Fruit fly (Drosophila melanogaster): ENCODE data around the gene Xrcc2.

Gene Xrcc2

DNA sequence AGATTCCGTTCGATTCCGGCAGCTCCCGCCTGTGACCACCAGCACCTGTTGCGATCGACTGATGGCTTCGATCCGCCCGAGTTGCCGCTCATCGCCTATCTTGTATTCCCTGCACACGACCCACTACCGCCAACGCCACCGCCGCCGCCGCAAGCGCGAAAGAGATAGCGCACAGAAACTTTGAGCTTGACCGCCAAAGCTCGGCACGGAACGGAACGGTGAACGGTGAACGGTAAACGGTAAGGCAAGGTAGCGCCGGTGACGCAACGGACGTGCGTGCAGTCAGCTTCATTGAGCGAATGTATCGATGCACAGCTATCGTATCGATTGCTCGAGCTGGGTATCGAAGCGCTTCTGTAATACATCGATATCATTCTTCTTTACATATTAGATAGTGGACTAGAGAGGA lies 12.3 kb downstream of the Xrcc2 start, which contains the start of gene Ggt-1:
TSS of gene Ggt-1 (minus strand) at position 251 of the 409 bp plus-strand sequence.
- TF ChIP-seq CG15710 (tag; optimal IDR thresholded peaks at IDR 0.05) (no peak), CG13204 (GFP tag; optimal IDR thresholded peaks at IDR 0.05) (peak; percentile 82), gl (tag; optimal IDR thresholded peaks at IDR 0.05) (no peak), CG8301 (tag; optimal IDR thresholded peaks at IDR 0.05) (no peak), EcR (GFP tag; optimal IDR thresholded peaks at IDR 0.05) (no peak), Pif1B (GFP tag; optimal IDR thresholded peaks at IDR 0.05) (no peak), CG14655 (GFP tag; optimal IDR thresholded peaks at IDR 0.05) (no peak), D1 (tag; optimal IDR thresholded peaks at IDR 0.05) (no peak), CG10348 (GFP tag; IDR thresholded peaks at IDR 0.05) (no peak), CG4496 (GFP tag; IDR thresholded peaks at IDR 0.05) (peak; percentile 39; the same call in 1 of the 3 replicates), CG9948 (tag; optimal IDR thresholded peaks at IDR 0.05) (no peak), Ets98B (GFP tag; IDR thresholded peaks at IDR 0.05) (no peak)

DNA sequence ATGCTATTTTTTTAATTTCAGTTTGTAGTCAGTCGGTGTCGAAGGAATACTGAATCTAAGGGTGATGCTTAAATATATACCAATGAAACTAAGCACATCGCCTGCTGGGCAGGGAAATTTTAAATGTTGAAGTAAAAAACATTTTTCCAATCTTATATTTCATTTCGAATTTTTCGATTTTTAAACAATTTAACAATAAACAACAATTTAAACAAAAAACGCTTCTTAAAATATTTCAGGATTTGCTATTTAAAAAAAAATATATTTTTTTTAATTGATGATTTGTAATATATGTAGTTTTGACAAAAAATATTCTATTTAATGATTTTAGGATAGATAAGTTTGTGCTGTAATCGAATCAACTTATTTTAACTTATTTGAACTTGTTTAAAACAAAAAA lies 14.8 kb downstream of the Xrcc2 start, which contains the start of gene CG6470:
TSS of gene CG6470 (minus strand) at position 101 of the 400 bp plus-strand sequence.
- TF ChIP-seq CG15710 (tag; optimal IDR thresholded peaks at IDR 0.05), result no peak
- no peak for TF ChIP-seq CG12605 (GFP tag; IDR thresholded peaks at IDR 0.05)
- TF ChIP-seq CG4496 (GFP tag; IDR thresholded peaks at IDR 0.05), result no peak
- no peak for TF ChIP-seq CG8159 (tag; optimal IDR thresholded peaks at IDR 0.05)
- TF ChIP-seq Ets98B (GFP tag; IDR thresholded peaks at IDR 0.05), result no peak
- TF ChIP-seq fd96Ca (GFP tag; IDR thresholded peaks at IDR 0.05), result no peak
- TF ChIP-seq Pif1B (GFP tag; optimal IDR thresholded peaks at IDR 0.05), result no peak
- TF ChIP-seq CG9948 (tag; optimal IDR thresholded peaks at IDR 0.05), result no peak
- TF ChIP-seq CG17806 (tag; optimal IDR thresholded peaks at IDR 0.05), result no peak
- no peak for TF ChIP-seq Snoo (tag; optimal IDR thresholded peaks at IDR 0.05)
- TF ChIP-seq CG8301 (tag; optimal IDR thresholded peaks at IDR 0.05), result no peak
- TF ChIP-seq gl (tag; optimal IDR thresholded peaks at IDR 0.05), result no peak
- TF ChIP-seq CG32121 (GFP tag; IDR thresholded peaks at IDR 0.05), result no peak
- TF ChIP-seq rn (GFP tag; IDR thresholded peaks at IDR 0.05), result no peak
- no peak for TF ChIP-seq EcR (GFP tag; optimal IDR thresholded peaks at IDR 0.05)
- no peak for TF ChIP-seq CG10348 (GFP tag; IDR thresholded peaks at IDR 0.05)
- no peak for TF ChIP-seq Pif1A (GFP tag; optimal IDR thresholded peaks at IDR 0.05)
- TF ChIP-seq CG34367 (tag; optimal IDR thresholded peaks at IDR 0.05), result no peak

DNA sequence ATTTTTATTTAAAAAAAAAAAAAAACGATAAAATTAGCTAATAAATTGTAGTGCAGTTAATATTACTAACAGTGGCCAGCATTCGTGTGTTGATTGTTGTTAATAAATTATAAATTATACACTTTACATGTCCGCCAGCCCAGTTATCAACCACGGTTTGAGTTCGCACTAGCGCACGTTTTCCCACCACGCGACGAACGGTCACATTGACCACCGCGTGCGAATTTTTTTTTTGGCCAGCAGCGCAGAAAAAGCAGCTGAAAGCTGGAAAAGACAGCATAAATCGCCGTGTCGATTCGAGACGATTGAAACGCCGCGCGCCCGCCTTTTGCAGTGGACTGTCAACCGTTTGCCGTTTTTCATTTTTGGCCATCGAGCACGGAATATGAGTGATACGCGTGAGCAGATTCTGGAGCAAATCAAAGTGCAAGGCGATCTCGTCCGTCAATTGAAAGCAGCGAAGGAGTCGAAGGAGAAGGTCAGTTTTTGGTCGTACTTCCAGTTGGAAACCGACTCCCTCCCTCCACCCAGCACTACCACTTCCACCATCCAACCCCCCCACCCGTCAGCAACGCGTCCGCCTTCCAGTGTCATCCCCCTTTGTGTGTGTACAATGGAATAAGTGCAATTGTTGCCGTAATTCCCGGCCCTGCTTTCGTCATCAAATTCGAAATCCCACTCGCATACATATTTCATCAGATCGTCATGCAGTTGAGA lies 15.4 kb downstream of the Xrcc2 start, which contains the start of the genes Bx and HisRS:
TSS of gene Bx (plus strand) at position 224 of the 717 bp plus-strand sequence.
TSS of gene HisRS (plus strand) at position 224 of the 717 bp plus-strand sequence.
- no peak for TF ChIP-seq Ets98B (GFP tag; IDR thresholded peaks at IDR 0.05)
- TF ChIP-seq CG32121 (GFP tag; IDR thresholded peaks at IDR 0.05), result no peak
- peak; percentile 9; the same call in 2 of the 3 replicates for TF ChIP-seq CG4496 (GFP tag; IDR thresholded peaks at IDR 0.05)
- peak; percentile 31 for TF ChIP-seq EcR (GFP tag; optimal IDR thresholded peaks at IDR 0.05)

DNA sequence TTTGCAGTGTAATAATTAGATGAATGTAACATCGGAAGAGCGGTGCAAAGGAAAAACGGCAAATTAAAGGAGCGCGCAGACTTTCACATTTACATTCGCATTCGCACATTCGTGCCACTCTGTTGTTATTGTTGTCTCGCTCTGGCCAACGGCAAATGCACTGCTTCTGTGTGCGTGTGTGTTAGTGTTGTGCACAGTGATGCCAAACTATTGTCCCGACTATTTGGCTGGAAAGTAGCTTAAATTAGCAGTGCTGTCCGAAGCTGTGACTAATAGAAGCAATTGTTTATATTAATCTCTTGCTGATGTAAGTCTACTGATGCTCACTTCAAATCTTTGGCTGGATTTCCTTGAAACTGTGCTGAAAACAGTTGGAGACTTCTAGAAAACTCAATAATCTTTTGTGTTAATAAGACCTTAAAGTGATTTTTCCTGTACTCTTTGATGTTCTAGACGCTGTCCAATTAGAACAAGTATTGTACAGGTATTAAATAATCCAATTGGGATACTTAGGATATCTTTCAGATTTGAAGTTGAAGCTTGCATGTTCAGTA lies 16.1 kb downstream of the Xrcc2 start:
- no peak for TF ChIP-seq EcR (GFP tag; optimal IDR thresholded peaks at IDR 0.05)
- TF ChIP-seq fd96Ca (GFP tag; IDR thresholded peaks at IDR 0.05), result 0 out of 3 replicates have a peak, but pooled peaks have one; percentile 42
- TF ChIP-seq D1 (tag; optimal IDR thresholded peaks at IDR 0.05), result no peak
- TF ChIP-seq CG4496 (GFP tag; IDR thresholded peaks at IDR 0.05), result peak; percentile 68
- TF ChIP-seq gl (tag; optimal IDR thresholded peaks at IDR 0.05), result no peak
- no peak for TF ChIP-seq CG32121 (GFP tag; IDR thresholded peaks at IDR 0.05)
- TF ChIP-seq CG17806 (tag; optimal IDR thresholded peaks at IDR 0.05), result no peak
- peak; percentile 21 for TF ChIP-seq CG8159 (tag; optimal IDR thresholded peaks at IDR 0.05)
- peak; percentile 15; the same call in 1 of the 2 replicates for TF ChIP-seq CG12605 (GFP tag; IDR thresholded peaks at IDR 0.05)
- no peak for TF ChIP-seq CG13204 (GFP tag; optimal IDR thresholded peaks at IDR 0.05)
- no peak for TF ChIP-seq CG10348 (GFP tag; IDR thresholded peaks at IDR 0.05)
- TF ChIP-seq Pif1B (GFP tag; optimal IDR thresholded peaks at IDR 0.05), result no peak
- TF ChIP-seq rn (GFP tag; IDR thresholded peaks at IDR 0.05), result no peak
- no peak for TF ChIP-seq Pif1A (GFP tag; optimal IDR thresholded peaks at IDR 0.05)
- no peak for TF ChIP-seq CG9948 (tag; optimal IDR thresholded peaks at IDR 0.05)
- peak; percentile 9 for TF ChIP-seq CG14655 (GFP tag; optimal IDR thresholded peaks at IDR 0.05)
- no peak for TF ChIP-seq Snoo (tag; optimal IDR thresholded peaks at IDR 0.05)
- TF ChIP-seq CG15710 (tag; optimal IDR thresholded peaks at IDR 0.05), result no peak

DNA sequence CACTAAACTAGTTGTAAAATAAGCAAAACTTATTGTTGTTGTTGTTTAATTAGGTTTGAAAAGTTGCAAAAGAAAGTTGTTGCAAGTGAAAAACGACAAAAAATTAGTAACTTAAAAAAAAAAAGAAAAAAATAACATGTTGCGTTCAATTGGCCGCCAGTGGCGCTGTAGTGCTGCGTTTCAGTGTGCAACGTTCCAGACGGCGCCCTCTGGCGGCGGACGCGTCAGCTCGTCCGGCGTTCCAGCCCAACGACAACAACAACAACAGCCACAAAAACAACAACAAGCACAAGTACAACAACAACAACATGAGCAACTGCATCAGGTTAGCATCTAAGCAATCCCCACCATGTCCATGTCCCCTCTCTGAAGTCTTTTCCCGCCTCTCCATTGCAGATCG lies 17.5 kb downstream of the Xrcc2 start:
- TF ChIP-seq CG15710 (tag; optimal IDR thresholded peaks at IDR 0.05) (peak; percentile 6), Ets98B (GFP tag; IDR thresholded peaks at IDR 0.05) (peak; percentile 64), CG12605 (GFP tag; IDR thresholded peaks at IDR 0.05) (peak; percentile 48; the same call in 1 of the 2 replicates), CG32121 (GFP tag; IDR thresholded peaks at IDR 0.05) (peak; percentile 28; the same call in 1 of the 2 replicates), Pif1A (GFP tag; optimal IDR thresholded peaks at IDR 0.05) (no peak), CG14655 (GFP tag; optimal IDR thresholded peaks at IDR 0.05) (peak; percentile 10), CG4496 (GFP tag; IDR thresholded peaks at IDR 0.05) (peak; percentile 77), D1 (tag; optimal IDR thresholded peaks at IDR 0.05) (no peak), CG13204 (GFP tag; optimal IDR thresholded peaks at IDR 0.05) (peak; percentile 48)

DNA sequence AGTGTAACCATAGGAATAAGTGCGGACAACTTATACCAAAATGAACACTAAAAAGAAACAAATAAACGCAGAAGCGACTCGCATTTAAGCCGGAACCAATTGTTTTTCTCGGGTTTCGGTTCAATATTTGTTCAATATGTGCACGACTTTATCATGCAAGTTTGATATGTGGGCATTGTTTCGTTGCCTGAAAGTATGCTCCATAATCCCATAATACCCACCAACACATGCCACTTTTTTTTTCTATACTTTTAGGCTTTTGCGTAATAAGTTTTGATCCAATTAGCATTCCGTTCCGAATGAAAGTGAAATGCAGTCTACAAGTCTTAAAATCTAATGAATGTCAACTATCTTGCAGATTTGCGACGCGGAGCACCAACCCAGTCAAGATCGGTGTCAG lies 20.4 kb downstream of the Xrcc2 start:
- TF ChIP-seq CG4496 (GFP tag; IDR thresholded peaks at IDR 0.05), result no peak
